Worm (Caenorhabditis elegans): ENCODE data around the gene mes-6.

The mes-6 gene

DNA sequence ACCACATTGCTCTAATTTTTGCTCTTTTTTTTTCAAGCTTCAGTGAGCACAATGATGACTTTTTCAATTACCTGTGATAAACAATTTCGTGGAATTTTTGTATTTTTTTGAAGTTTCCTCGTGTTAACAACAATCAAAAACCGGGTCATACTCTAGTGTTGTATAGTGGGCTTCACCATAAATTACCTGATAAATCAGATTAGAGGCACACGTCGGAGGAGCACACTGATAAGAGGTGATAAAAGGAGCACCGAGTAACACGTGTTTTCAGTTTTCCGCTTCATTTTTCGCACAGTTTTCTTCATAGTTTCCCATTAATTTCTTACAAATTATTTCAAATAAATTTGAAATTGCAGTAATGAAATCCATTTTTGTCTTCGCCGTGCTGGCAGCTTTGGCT, 29.8 kb upstream of the mes-6 start, which contains the start of gene spp-8:
TSS of gene spp-8 (plus strand) at position 357 of the 400 bp plus-strand sequence.
- TF ChIP-seq ztf-16 (tag; optimal IDR thresholded peaks at IDR 0.05) (no peak), elt-2 (tag; optimal IDR thresholded peaks at IDR 0.05) (peak; percentile 50)

- TF ChIP-seq pha-2 (tag; optimal IDR thresholded peaks at IDR 0.05) (no peak), tbx-2 (tag; optimal IDR thresholded peaks at IDR 0.05) (no peak), madf-2 (tag; optimal IDR thresholded peaks at IDR 0.05) (no peak), ref-2 (tag; optimal IDR thresholded peaks at IDR 0.05) (no peak), mec-3 (tag; optimal IDR thresholded peaks at IDR 0.05; ENCODE audit: borderline replicate concordance) (no peak), Y22D7AL.16 (tag; optimal IDR thresholded peaks at IDR 0.05) (no peak), ceh-30 (tag; optimal IDR thresholded peaks at IDR 0.05) (no peak), fkh-10 (GFP tag; optimal IDR thresholded peaks at IDR 0.05) (no peak), unc-86 (tag; optimal IDR thresholded peaks at IDR 0.05) (no peak), elt-2 (tag; optimal IDR thresholded peaks at IDR 0.05) (no peak), pqm-1 (tag; optimal IDR thresholded peaks at IDR 0.05) (no peak), sdc-2 (tag; optimal IDR thresholded peaks at IDR 0.05) (no peak), ceh-14 (tag; optimal IDR thresholded peaks at IDR 0.05) (no peak), sox-4 (tag; optimal IDR thresholded peaks at IDR 0.05) (no peak), lin-11 (tag; optimal IDR thresholded peaks at IDR 0.05) (no peak)
These were observed 23.9 kb upstream of the mes-6 start, which contains the start of gene srlf-3 for ce11 chrIV:8487183-8487582. Gene srlf-3 (plus strand): TSS chrIV:8487483.

ce11 chrIV:8488043-8488442, 23.0 kb upstream of the mes-6 start:
- TF ChIP-seq mec-3 (tag; optimal IDR thresholded peaks at IDR 0.05; ENCODE audit: borderline replicate concordance) (no peak), Y22D7AL.16 (tag; optimal IDR thresholded peaks at IDR 0.05) (no peak), eyg-1 (tag; optimal IDR thresholded peaks at IDR 0.05) (no peak), nhr-11 (tag; optimal IDR thresholded peaks at IDR 0.05) (no peak), hlh-15 (tag; optimal IDR thresholded peaks at IDR 0.05) (no peak), lim-6 (tag; optimal IDR thresholded peaks at IDR 0.05) (no peak), ceh-9 (tag; optimal IDR thresholded peaks at IDR 0.05) (no peak), ceh-24 (tag; optimal IDR thresholded peaks at IDR 0.05) (no peak), hlh-13 (GFP tag; optimal IDR thresholded peaks at IDR 0.05) (no peak), ama-1 (optimal IDR thresholded peaks at IDR 0.05) (no peak), pag-3 (tag; optimal IDR thresholded peaks at IDR 0.05; ENCODE audit: borderline replicate concordance) (no peak), ceh-19 (GFP tag; optimal IDR thresholded peaks at IDR 0.05) (no peak), ceh-30 (tag; optimal IDR thresholded peaks at IDR 0.05) (no peak), dve-1 (tag; optimal IDR thresholded peaks at IDR 0.05) (no peak), elt-4 (tag; optimal IDR thresholded peaks at IDR 0.05) (no peak), unc-86 (tag; optimal IDR thresholded peaks at IDR 0.05) (no peak), T23F11.4 (GFP tag; optimal IDR thresholded peaks at IDR 0.05) (no peak), pros-1 (tag; optimal IDR thresholded peaks at IDR 0.05) (no peak), pha-2 (tag; optimal IDR thresholded peaks at IDR 0.05) (no peak)

DNA sequence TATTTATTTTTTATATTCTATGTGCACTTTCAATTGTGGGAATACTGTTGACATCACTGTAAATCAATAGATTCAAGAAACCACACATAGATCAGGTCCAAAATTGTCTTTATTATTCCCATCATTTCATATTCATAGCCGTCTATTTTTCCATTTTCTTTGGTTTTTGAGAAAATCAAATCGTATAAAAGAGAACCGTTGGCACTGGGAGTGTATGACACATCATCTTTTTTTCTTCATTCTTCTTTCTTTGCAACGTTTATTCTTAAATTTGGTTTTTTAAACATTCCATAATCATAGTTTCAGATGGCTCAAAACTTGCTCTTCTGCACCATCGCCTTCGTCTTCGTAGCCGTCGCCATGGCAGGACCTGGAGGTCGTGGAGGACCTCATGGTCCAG, 21.2 kb upstream of the mes-6 start, which contains the start of gene srlf-2:
TSS of gene srlf-2 (plus strand) at position 301 of the 400 bp plus-strand sequence.
- TF ChIP-seq nfya-1 (tag; optimal IDR thresholded peaks at IDR 0.05) (no peak), pros-1 (tag; optimal IDR thresholded peaks at IDR 0.05) (no peak), ama-1 (optimal IDR thresholded peaks at IDR 0.05) (no peak), ets-4 (tag; optimal IDR thresholded peaks at IDR 0.05) (no peak), che-1 (tag; optimal IDR thresholded peaks at IDR 0.05) (no peak), ceh-24 (tag; optimal IDR thresholded peaks at IDR 0.05) (no peak)

ce11 chrIV:8492242-8492641, 18.8 kb upstream of the mes-6 start, which contains the start of gene sru-7:
Gene sru-7 (plus strand): TSS chrIV:8492542.
- TF ChIP-seq unc-55 (GFP tag; optimal IDR thresholded peaks at IDR 0.05) (no peak), ceh-9 (tag; optimal IDR thresholded peaks at IDR 0.05) (no peak), ttx-3 (tag; optimal IDR thresholded peaks at IDR 0.05) (no peak), unc-3 (GFP tag; conservative IDR thresholded peaks at IDR 0.05) (no peak), unc-3 (tag; optimal IDR thresholded peaks at IDR 0.05) (no peak), elt-4 (tag; optimal IDR thresholded peaks at IDR 0.05) (no peak), ceh-48 (tag; optimal IDR thresholded peaks at IDR 0.05) (no peak), ceh-22 (tag; optimal IDR thresholded peaks at IDR 0.05) (no peak), sdc-2 (tag; optimal IDR thresholded peaks at IDR 0.05) (no peak), ama-1 (optimal IDR thresholded peaks at IDR 0.05) (no peak), nhr-232 (tag; optimal IDR thresholded peaks at IDR 0.05) (no peak), ceh-2 (tag; optimal IDR thresholded peaks at IDR 0.05) (no peak), ahr-1 (tag; optimal IDR thresholded peaks at IDR 0.05) (no peak)
